Worm (Caenorhabditis elegans): ENCODE measurements around the gene clec-36.

Gene clec-36

DNA sequence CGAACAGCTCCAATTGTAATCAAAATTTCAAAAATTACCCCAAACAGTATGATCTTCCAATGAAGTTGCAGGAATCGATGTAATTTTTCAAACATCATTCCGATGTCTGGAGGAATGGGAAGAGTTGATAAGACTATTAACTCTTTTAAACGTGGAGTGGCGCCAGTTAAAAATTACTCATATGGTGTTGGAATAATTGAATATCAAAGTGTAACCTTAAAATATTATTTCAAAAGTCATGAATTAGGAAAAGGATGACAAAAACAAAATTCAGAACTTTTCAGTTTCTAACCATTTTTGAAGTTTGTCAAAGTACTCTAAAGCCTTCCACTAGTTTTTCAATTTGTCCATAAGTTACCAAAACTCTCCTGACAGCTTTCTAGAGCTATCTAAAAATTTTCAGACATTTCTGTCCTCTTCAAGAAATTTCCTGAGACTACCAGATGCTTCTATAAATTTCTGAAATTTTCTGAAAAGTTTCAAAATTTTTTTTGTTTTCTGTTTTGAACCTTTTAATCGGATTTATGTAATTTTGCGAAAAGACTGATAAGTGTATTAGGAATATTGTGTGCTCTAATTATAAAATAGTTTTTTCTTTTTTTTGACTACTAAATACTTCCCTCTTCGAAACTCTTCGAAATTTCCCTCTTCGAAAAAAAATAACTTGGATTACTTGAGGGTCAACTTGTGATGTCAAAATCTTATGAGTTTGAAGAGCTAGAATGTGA lies 5.7 kb upstream of the clec-36 start, which contains the start of the genes clec-35 and clec-27:
Gene clec-35, minus strand, starts transcription at position 101 of the 728 bp plus-strand sequence.
Gene clec-27, plus strand, starts transcription at position 678 of the 728 bp plus-strand sequence.
- TF ChIP-seq ztf-28 (GFP tag; IDR thresholded peaks at IDR 0.05) = no peak
- no peak for TF ChIP-seq lin-40 (tag; optimal IDR thresholded peaks at IDR 0.05)
- TF ChIP-seq mes-4 (tag; optimal IDR thresholded peaks at IDR 0.05) = no peak
- TF ChIP-seq F22D6.2 (tag; optimal IDR thresholded peaks at IDR 0.05) = no peak
- no peak for TF ChIP-seq dpl-1 (GFP tag; optimal IDR thresholded peaks at IDR 0.05)
- no peak for TF ChIP-seq D2030.7 (GFP tag; IDR thresholded peaks at IDR 0.05)
- TF ChIP-seq B0019.2 (GFP tag; conservative IDR thresholded peaks at IDR 0.05) = no peak
- no peak for TF ChIP-seq hmg-1.2 (GFP tag; IDR thresholded peaks at IDR 0.05)
- no peak for TF ChIP-seq nhr-27 (tag; optimal IDR thresholded peaks at IDR 0.05)
- TF ChIP-seq T26A5.8 (tag; optimal IDR thresholded peaks at IDR 0.05) = no peak
- no peak for TF ChIP-seq ceh-100 (GFP tag; IDR thresholded peaks at IDR 0.05)
- TF ChIP-seq gei-17 (GFP tag; optimal IDR thresholded peaks at IDR 0.05) = no peak
- no peak for TF ChIP-seq B0336.3 (GFP tag; IDR thresholded peaks at IDR 0.05)
- no peak for TF ChIP-seq egl-18 (GFP tag; IDR thresholded peaks at IDR 0.05)
- TF ChIP-seq ztf-22 (GFP tag; optimal IDR thresholded peaks at IDR 0.05) = no peak
- no peak for TF ChIP-seq atf-7 (tag; optimal IDR thresholded peaks at IDR 0.05)
- TF ChIP-seq akir-1 (GFP tag; optimal IDR thresholded peaks at IDR 0.05) = no peak
- no peak for TF ChIP-seq Y79H2A.3 (GFP tag; conservative IDR thresholded peaks at IDR 0.05)
- no peak for TF ChIP-seq let-526 (GFP tag; IDR thresholded peaks at IDR 0.05)

DNA sequence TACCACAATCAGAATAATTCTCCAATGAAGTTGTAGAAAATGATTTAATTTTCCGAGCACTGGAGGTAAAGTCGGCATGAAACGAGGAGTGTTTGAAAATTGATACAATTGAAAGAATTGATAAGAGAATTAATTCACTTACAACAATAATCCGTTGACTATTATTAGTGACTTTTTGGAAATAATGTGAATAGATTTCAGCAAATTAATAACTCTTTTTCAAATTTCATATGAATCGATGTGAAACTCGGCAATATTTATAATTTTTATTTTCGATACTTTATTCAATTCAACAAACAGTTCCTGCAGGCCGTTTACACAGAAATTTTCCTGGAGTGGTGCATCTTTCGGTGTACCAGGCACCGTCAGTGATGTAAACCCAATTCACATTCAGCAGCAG lies 3.6 kb upstream of the clec-36 start, which contains the start of gene clec-37:
Gene clec-37, minus strand, starts transcription at position 101 of the 400 bp plus-strand sequence.
- no peak for TF ChIP-seq let-607 (tag; optimal IDR thresholded peaks at IDR 0.05)

DNA sequence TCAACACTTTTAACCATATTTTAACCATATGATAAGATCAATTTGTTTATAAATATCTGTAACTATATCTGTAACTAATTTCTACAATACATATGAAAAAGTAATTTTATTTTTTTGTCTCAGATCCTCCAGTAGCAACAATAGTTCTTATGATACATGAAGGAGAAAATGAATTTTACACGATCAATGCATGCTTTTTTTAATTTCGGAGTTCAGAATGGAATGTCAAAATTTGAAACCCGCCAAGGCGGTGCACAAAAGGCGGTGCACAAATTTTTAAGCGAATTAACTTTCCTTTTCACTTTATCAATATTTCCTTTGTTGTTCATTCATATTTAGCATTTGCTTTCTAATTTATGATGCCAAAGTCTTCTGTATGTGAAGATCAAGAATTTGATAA lies 5.5 kb downstream of the clec-36 start, which contains the start of gene clec-25:
Gene clec-25, plus strand, starts transcription at position 301 of the 400 bp plus-strand sequence.
- TF ChIP-seq F10E7.11 (tag; optimal IDR thresholded peaks at IDR 0.05) (no peak), tbp1 (GFP tag; optimal IDR thresholded peaks at IDR 0.05) (no peak), ztf-28 (GFP tag; IDR thresholded peaks at IDR 0.05) (no peak), B0019.2 (GFP tag; conservative IDR thresholded peaks at IDR 0.05) (no peak), F22D6.2 (tag; optimal IDR thresholded peaks at IDR 0.05) (no peak), ekl-4 (GFP tag; IDR thresholded peaks at IDR 0.05) (no peak), ceh-58 (GFP tag; IDR thresholded peaks at IDR 0.05) (no peak), him-1 (tag; optimal IDR thresholded peaks at IDR 0.05) (no peak), B0261.1 (tag; optimal IDR thresholded peaks at IDR 0.05) (no peak), lag-1 (GFP tag; IDR thresholded peaks at IDR 0.05) (no peak), ztf-22 (GFP tag; optimal IDR thresholded peaks at IDR 0.05) (no peak), lir-1 (GFP tag; conservative IDR thresholded peaks at IDR 0.05) (no peak), ztf-3 (GFP tag; optimal IDR thresholded peaks at IDR 0.05) (no peak), unc-62 (GFP tag; optimal IDR thresholded peaks at IDR 0.05) (no peak), ztf-26 (tag; optimal IDR thresholded peaks at IDR 0.05) (no peak), mxl-1 (tag; optimal IDR thresholded peaks at IDR 0.05) (no peak), madf-8 (GFP tag; conservative IDR thresholded peaks at IDR 0.05) (no peak), aptf-2 (GFP tag; conservative IDR thresholded peaks at IDR 0.05) (no peak)

DNA sequence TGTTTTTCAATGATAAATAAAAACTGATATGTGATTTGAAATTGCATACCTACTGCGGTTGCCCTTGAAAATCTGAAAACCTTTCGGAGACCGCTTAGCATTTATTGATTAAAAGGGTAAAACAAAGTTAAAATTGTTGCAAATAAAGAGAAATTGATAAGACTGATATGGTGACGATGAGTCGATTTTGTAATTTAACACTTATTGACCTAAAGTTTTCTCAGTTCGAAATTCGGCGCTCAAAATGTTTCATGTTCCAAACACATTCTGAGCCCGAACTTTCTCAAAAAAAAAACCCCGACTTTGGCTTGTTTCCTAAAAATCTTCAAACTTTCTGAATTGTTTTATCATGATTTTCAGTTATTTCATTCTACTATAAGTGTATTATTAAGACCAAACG lies 7.4 kb downstream of the clec-36 start, which contains the start of gene clec-40:
Gene clec-40, minus strand, starts transcription at position 101 of the 400 bp plus-strand sequence.
- TF ChIP-seq ztf-22 (GFP tag; optimal IDR thresholded peaks at IDR 0.05) (no peak), mcd-1 (GFP tag; IDR thresholded peaks at IDR 0.05) (no peak), ceh-91 (GFP tag; IDR thresholded peaks at IDR 0.05) (no peak), F57C9.4 (tag; optimal IDR thresholded peaks at IDR 0.05) (no peak), nhr-80 (tag; optimal IDR thresholded peaks at IDR 0.05) (no peak), T07F8.4 (tag; optimal IDR thresholded peaks at IDR 0.05) (no peak), ccch-3 (GFP tag; optimal IDR thresholded peaks at IDR 0.05) (no peak), repo-1 (tag; optimal IDR thresholded peaks at IDR 0.05) (no peak), somi-1 (GFP tag; optimal IDR thresholded peaks at IDR 0.05) (no peak), hlh-26 (GFP tag; conservative IDR thresholded peaks at IDR 0.05) (no peak), hmg-1.2 (GFP tag; IDR thresholded peaks at IDR 0.05) (no peak), K11D2.4 (GFP tag; IDR thresholded peaks at IDR 0.05) (no peak), Y53G8AR.9 (GFP tag; conservative IDR thresholded peaks at IDR 0.05) (no peak), D2030.7 (GFP tag; IDR thresholded peaks at IDR 0.05) (no peak)

All from whole organism, young adult.